Worm (Caenorhabditis elegans) whole organism, dauer: Measurements from ENCODE around the gene kel-1.
"Not testable (repeated sequence)": the region's sequence is repeated elsewhere in the genome, so short reads cannot be mapped to it uniquely, and the experiment has no call there.

ENCODE experiments used
- unc-62 ChIP-seq: sonication (generic microtip); optimal IDR thresholded peaks from 2 replicates; lab custom pipeline; 2017; ENCODE audit warnings: missing biosample characterization, missing genetic modification reagents, missing genetic modification characterization

The kel-1 gene

ce11 chrII:11685177-11685576 is 3.6 kb upstream of the kel-1 start, which contains the start of gene C47D12.5:
C47D12.5 (minus strand) TSS chrII:11685277.
- no peak for TF ChIP-seq unc-62 (GFP tag; lab: Kevin White, UChicago)

- no peak for TF ChIP-seq unc-62 (GFP tag; lab: Kevin White, UChicago)
Measured at ce11 chrII:11688011-11688410, 732 bp upstream of the kel-1 start.

- no peak for TF ChIP-seq unc-62 (GFP tag; lab: Kevin White, UChicago)
Measured at ce11 chrII:11689941-11690340, 1.2 kb downstream of the kel-1 start.

ce11 chrII:11690868-11691267 is 2.1 kb downstream of the kel-1 start:
- no peak for TF ChIP-seq unc-62 (GFP tag; lab: Kevin White, UChicago)

ce11 chrII:11694432-11694831 is 5.7 kb downstream of the kel-1 start:
- no peak for TF ChIP-seq unc-62 (GFP tag; lab: Kevin White, UChicago)

ce11 chrII:11695161-11695944 is 6.6 kb downstream of the kel-1 start, which contains the start of gene tars-1:
tars-1 (minus strand) TSS chrII:11695657.
- not testable (repeated sequence) for TF ChIP-seq unc-62 (GFP tag; lab: Kevin White, UChicago)

- TF ChIP-seq unc-62 (GFP tag; lab: Kevin White, UChicago) = no peak
Measured at ce11 chrII:11695945-11696270, 7.2 kb downstream of the kel-1 start, which contains the start of gene xpf-1. xpf-1 (plus strand) TSS chrII:11696171.

- TF ChIP-seq unc-62 (GFP tag; lab: Kevin White, UChicago) = no peak
Measured at ce11 chrII:11700200-11700599, 11.5 kb downstream of the kel-1 start, which contains the start of gene inos-1. inos-1 (minus strand) TSS chrII:11700300.

- no peak for TF ChIP-seq unc-62 (GFP tag; lab: Kevin White, UChicago)
Measured at ce11 chrII:11700635-11701034, 11.9 kb downstream of the kel-1 start.

ce11 chrII:11705787-11706186 is 17.0 kb downstream of the kel-1 start, which contains the start of gene VF13D12L.3:
VF13D12L.3 (plus strand) TSS chrII:11706009.
- no peak for TF ChIP-seq unc-62 (GFP tag; lab: Kevin White, UChicago)

ce11 chrII:11709464-11709863 is 20.7 kb downstream of the kel-1 start, which contains the start of gene fcmt-1:
fcmt-1 (minus strand) TSS chrII:11709564.
- TF ChIP-seq unc-62 (GFP tag; lab: Kevin White, UChicago) = no peak

ce11 chrII:11710771-11711170 is 22.0 kb downstream of the kel-1 start:
- no peak for TF ChIP-seq unc-62 (GFP tag; lab: Kevin White, UChicago)

ce11 chrII:11713569-11713968 is 24.8 kb downstream of the kel-1 start, which contains the start of gene F13D12.10:
F13D12.10 (plus strand) TSS chrII:11713799.
- no peak for TF ChIP-seq unc-62 (GFP tag; lab: Kevin White, UChicago)

ce11 chrII:11714728-11715127 is 26.0 kb downstream of the kel-1 start:
- TF ChIP-seq unc-62 (GFP tag; lab: Kevin White, UChicago) = no peak

ce11 chrII:11719533-11719932 is 30.8 kb downstream of the kel-1 start:
- TF ChIP-seq unc-62 (GFP tag; lab: Kevin White, UChicago) = no peak

ce11 chrII:11720102-11720501 is 31.4 kb downstream of the kel-1 start, which contains the start of gene F13D12.3:
F13D12.3 (plus strand) TSS chrII:11720402.
- TF ChIP-seq unc-62 (GFP tag; lab: Kevin White, UChicago) = no peak

ce11 chrII:11720819-11721218 is 32.1 kb downstream of the kel-1 start:
- no peak for TF ChIP-seq unc-62 (GFP tag; lab: Kevin White, UChicago)
